Fruit fly (Drosophila melanogaster): ENCODE results near the gene CG6901.

CG6901 gene

dm6 chr3R:16287850-16288249 lies 35.4 kb upstream of the CG6901 start:
- TF ChIP-seq noc (tag; optimal IDR thresholded peaks at IDR 0.05): no peak

DNA sequence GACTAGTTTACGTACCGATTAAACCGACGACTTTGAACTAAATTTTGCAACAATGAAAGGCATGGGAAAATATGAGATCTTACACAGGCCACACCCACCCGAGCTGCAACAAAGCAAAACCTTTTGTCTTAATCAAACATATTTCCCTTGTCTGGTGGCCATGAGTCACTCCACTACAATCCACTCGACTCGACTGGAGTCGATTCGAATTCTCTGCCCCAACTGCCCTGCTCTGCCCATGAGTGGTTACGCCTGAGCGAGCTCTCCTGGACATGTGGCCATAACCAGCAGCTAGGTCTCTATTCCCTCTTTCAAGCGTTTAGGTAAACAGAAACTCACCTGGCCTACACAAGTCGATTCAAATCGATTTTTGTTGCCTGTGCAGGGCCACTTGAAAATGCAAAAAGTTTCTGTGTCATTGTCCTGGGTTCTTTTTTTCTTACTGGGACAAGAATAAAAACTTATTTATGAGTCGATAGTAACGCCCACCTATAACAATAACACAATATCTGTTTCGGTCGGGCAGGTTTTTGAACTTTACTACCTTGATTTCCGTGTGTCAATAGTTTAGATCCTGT lies 34.4 kb upstream of the CG6901 start:
- TF ChIP-seq noc (tag; optimal IDR thresholded peaks at IDR 0.05): no peak

- TF ChIP-seq noc (tag; optimal IDR thresholded peaks at IDR 0.05): no peak
Measured at dm6 chr3R:16290242-16290824, 32.9 kb upstream of the CG6901 start.

dm6 chr3R:16295513-16296123 lies 27.6 kb upstream of the CG6901 start:
- no peak for TF ChIP-seq noc (tag; optimal IDR thresholded peaks at IDR 0.05)

- TF ChIP-seq noc (tag; optimal IDR thresholded peaks at IDR 0.05): no peak
Measured at dm6 chr3R:16305185-16305989, 17.8 kb upstream of the CG6901 start, which contains the start of gene Zip89B. Gene Zip89B (plus strand): TSS chr3R:16305758.

dm6 chr3R:16308057-16308456 lies 15.2 kb upstream of the CG6901 start:
- TF ChIP-seq noc (tag; optimal IDR thresholded peaks at IDR 0.05): no peak

DNA sequence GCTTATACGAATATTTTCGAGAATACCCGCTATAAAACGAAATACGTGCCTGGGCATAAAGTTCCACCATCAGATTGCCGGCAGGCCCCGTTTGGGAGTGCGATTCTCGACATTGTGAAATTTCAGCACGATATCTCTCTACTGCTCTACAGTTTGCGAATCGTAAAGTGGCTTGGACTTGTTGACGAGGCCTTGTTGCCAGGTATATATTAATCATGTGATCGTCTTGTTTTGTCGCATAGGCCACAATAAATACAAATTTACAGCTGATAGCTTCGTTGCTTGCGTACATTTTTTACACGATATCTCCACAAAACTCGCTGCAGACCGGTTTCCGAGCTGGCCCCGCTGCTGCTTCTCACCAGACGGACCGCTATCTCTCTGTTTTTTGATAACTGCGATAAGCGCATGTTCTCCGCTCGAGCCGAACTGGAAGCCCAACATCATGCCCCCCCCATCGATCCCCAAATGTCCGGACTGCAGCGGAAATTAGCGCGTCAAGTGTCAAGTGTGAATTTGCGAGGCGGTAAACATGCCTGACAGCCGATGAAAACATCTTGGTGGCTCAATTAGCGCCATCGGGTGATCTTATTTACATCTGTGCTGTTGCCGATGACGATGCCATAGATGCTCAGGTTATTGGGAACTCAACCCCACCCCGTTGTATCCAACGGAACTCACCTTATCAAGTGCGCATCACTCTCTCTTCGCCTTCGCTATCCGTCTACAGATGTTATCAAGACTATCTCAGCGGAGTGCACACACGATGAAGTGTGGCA lies 13.7 kb upstream of the CG6901 start:
- no peak for TF ChIP-seq noc (tag; optimal IDR thresholded peaks at IDR 0.05)

DNA sequence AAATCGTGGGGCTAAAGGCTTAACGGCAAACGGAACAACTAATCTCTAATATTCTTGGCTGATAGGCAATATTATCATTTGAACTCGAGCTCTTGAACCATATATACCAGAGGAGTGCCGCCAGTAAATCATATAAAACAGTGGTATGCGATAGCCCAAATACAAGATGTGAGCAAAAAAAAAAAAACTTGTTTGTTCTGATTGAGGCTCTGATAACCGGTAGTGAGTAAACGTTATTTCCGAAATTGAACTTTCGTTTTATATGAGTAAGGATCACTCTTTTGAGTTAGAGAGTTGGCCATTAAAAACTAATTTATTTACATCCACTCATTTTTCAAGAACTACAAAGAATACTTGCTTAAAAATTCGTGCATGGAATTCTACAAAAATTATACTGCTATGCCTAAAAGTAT lies 13.1 kb upstream of the CG6901 start:
- peak; percentile 74 for TF ChIP-seq noc (tag; optimal IDR thresholded peaks at IDR 0.05)

DNA sequence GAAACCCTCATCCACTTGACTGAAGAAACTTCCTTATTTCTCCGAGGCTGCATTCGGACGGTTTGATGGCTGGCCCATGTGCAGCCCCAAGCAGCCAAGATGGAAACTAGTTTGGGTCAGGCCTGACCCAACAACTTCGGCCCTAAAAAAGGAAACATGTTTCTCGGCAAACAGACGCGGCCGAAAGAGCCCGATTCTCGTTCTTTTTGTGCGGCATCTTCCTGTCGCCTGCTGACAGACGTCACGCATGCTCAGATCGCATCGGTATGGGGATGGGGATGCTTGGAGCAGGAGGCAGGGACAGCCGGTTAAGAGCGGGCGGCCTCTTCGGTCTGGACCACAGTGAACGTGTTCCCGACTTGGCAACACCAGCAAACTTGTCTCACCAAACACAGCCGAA lies 6.5 kb upstream of the CG6901 start:
- TF ChIP-seq noc (tag; optimal IDR thresholded peaks at IDR 0.05): no peak

DNA sequence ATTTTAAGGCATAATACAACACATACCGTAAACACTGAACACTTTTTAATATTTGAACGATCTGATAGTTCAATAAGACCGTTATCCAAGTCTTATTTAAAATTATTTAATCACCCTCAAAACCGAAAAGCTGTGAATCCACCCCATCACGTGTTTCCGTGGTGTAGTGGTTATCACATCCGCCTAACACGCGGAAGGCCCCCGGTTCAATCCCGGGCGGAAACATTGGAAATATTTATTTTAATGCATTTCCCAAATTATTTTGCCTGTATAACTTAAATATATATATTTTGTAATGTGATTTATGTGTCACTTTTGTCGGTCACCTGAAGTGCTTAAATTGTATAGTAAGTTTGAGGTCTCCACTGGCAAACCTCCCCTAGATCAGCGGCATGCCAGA lies 1.7 kb upstream of the CG6901 start, which contains the start of gene CG44044:
Gene CG44044, plus strand, starts transcription at position 301 of the 400 bp plus-strand sequence.
- TF ChIP-seq noc (tag; optimal IDR thresholded peaks at IDR 0.05): no peak

dm6 chr3R:16325192-16325591 lies 2.0 kb downstream of the CG6901 start, which contains the start of gene CG17929:
Gene CG17929 (plus strand): TSS chr3R:16325492.
- TF ChIP-seq noc (tag; optimal IDR thresholded peaks at IDR 0.05): no peak

DNA sequence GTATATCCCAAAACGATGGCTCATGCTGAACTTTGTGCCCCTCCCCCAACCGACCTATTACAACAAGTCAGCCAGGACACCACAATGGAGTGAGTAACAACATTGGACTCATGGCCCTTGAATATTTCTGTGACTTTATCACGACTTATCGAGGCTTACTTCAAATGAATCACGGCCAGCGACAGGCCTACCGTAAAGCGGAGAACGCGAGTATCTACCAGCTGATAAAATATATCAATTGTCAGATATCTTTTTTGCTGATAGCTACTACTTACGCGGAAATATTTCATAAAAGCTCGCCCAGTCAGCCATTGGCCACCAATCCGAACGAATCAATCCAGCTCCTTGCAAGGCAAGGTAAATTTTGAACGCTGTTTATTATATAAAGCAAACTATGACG lies 4.3 kb downstream of the CG6901 start, which contains the start of gene CG17930:
Gene CG17930, plus strand, starts transcription at position 301 of the 400 bp plus-strand sequence.
- TF ChIP-seq noc (tag; optimal IDR thresholded peaks at IDR 0.05): no peak

DNA sequence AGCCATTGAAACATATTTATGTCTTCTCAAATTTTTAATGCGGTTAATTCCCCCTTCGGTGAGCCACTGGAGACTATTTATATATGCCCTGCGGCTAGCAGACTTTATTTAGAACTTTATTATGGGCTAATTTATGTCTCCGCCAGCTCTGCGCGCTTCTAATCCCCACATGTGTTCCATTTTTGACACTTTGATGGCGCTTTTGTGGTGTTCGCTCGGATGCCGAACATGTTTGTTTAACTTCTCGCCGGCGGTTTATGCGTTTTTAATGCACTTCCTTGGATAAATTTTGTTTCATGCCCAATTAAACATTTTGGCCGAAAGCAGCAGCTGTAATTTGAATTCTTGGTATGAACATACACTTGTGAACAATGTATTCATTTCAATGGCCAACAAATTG lies 6.6 kb downstream of the CG6901 start:
- TF ChIP-seq noc (tag; optimal IDR thresholded peaks at IDR 0.05): no peak

- peak; percentile 25 for TF ChIP-seq noc (tag; optimal IDR thresholded peaks at IDR 0.05)
Measured at dm6 chr3R:16331809-16332343, 8.7 kb downstream of the CG6901 start.

DNA sequence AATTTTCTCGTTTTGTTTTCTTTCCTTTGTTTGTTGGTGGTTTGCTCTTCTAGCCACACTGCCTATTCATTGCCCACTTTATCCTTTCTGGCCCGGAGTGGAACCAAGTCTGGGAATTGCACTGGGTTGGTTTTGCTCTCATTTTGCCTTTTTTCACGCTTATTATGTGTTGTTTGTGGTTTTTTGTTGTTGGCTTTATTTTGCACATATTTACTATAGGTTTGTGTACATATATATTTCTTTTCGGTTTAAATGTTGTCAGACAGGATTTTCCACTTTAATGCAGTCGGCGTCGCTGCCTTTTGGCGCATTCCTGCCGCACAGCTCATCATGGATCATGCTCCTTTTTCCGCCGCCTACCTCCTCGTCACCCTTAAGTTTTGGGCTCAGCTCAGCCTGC lies 11.1 kb downstream of the CG6901 start:
- no peak for TF ChIP-seq noc (tag; optimal IDR thresholded peaks at IDR 0.05)
